Worm (Caenorhabditis elegans) whole organism, L1 larva: ENCODE data around the gene rab-37.

Source experiments
- C04F5.9 ChIP-seq: sonication (generic microtip); optimal IDR thresholded peaks from 2 replicates; lab custom pipeline; 2016; ENCODE audit warnings: missing genetic modification characterization, missing compliant biosample characterization
- C16A3.4 ChIP-seq: fragments of 150-350 bp; optimal IDR thresholded peaks from 2 replicates; lab custom pipeline; 2014; ENCODE audit warnings: missing biosample characterization, missing genetic modification characterization
- F16B12.6 ChIP-seq: fragments of 150-350 bp; optimal IDR thresholded peaks from 2 replicates; lab custom pipeline; 2014; ENCODE audit warnings: missing biosample characterization, missing genetic modification characterization
- ama-1 ChIP-seq: fragments of 150-350 bp; optimal IDR thresholded peaks from 2 replicates; lab custom pipeline; 2014
- ceh-82 ChIP-seq, 3 experiments: fragments of 150-350 bp in 1 of 3; sonication (generic microtip) in 2 of 3; optimal IDR thresholded peaks; 2 replicates each; lab custom pipeline; 2014 to 2017; ENCODE audit warnings: missing biosample characterization in 3 of 3, missing genetic modification characterization in 3 of 3
- ceh-90 ChIP-seq: sonication (generic microtip); optimal IDR thresholded peaks from 2 replicates; lab custom pipeline; 2016; ENCODE audit warnings: missing genetic modification characterization, missing compliant biosample characterization
- ces-1 ChIP-seq: fragments of 150-350 bp; optimal IDR thresholded peaks from 2 replicates; lab custom pipeline; 2014; ENCODE audit warnings: missing biosample characterization, missing genetic modification reagents, missing genetic modification characterization
- dpl-1 ChIP-seq, 3 experiments: fragments of 150-350 bp in 2 of 3; sonication (generic microtip) in 1 of 3; optimal IDR thresholded peaks; 2 replicates each; lab custom pipeline; 2014 to 2017; ENCODE audit warnings: missing biosample characterization in 3 of 3, missing genetic modification characterization in 3 of 3, missing genetic modification reagents in 3 of 3
- dsc-1 ChIP-seq: sonication (generic microtip); optimal IDR thresholded peaks from 2 replicates; lab custom pipeline; 2016; ENCODE audit warnings: mild to moderate bottlenecking, missing genetic modification characterization, missing compliant biosample characterization
- efl-1 ChIP-seq, 4 experiments: fragments of 150-350 bp; optimal IDR thresholded peaks in 3 of 4; peaks in 1 of 4; 1 replicate in 1 of 4; 2 replicates in 3 of 4; lab custom pipeline; 2014; ENCODE audit warnings: missing biosample characterization in 2 of 4, missing genetic modification characterization in 2 of 4, missing genetic modification reagents in 2 of 4
- efl-3 ChIP-seq: fragments of 200-800 bp; sonication (Bioruptor generic); optimal IDR thresholded peaks from 2 replicates; lab custom pipeline; 2018; ENCODE audit warnings: mild to moderate bottlenecking, missing genetic modification characterization, missing compliant biosample characterization
- egl-13 ChIP-seq: sonication (generic microtip); optimal IDR thresholded peaks from 2 replicates; lab custom pipeline; 2016; ENCODE audit warnings: missing genotype, missing genetic modification reagents, missing genetic modification characterization, missing compliant biosample characterization
- elt-2 ChIP-seq: sonication (generic microtip); optimal IDR thresholded peaks from 2 replicates; lab custom pipeline; 2016; ENCODE audit warnings: missing genetic modification characterization, mild to moderate bottlenecking, inconsistent platforms, missing compliant biosample characterization, missing genetic modification reagents
- fkh-4 ChIP-seq: sonication (generic microtip); optimal IDR thresholded peaks from 2 replicates; lab custom pipeline; 2016; ENCODE audit warnings: missing compliant biosample characterization, missing genetic modification characterization, borderline replicate concordance
- fkh-8 ChIP-seq: sonication (generic microtip); optimal IDR thresholded peaks from 2 replicates; lab custom pipeline; 2016; ENCODE audit warnings: mild to moderate bottlenecking, missing genetic modification characterization, missing compliant biosample characterization
- fos-1 ChIP-seq: fragments of 150-350 bp; optimal IDR thresholded peaks from 2 replicates; lab custom pipeline; 2014; ENCODE audit warnings: missing biosample characterization, missing genetic modification characterization
- irx-1 ChIP-seq: sonication (generic microtip); optimal IDR thresholded peaks from 2 replicates; lab custom pipeline; 2016; ENCODE audit warnings: missing genetic modification characterization, missing compliant biosample characterization
- jun-1 ChIP-seq: fragments of 150-350 bp; optimal IDR thresholded peaks from 2 replicates; lab custom pipeline; 2014; ENCODE audit warnings: missing biosample characterization, missing genetic modification reagents, missing genetic modification characterization
- lin-14 ChIP-seq: fragments of 200-800 bp; sonication (Bioruptor generic); optimal IDR thresholded peaks from 2 replicates; lab custom pipeline; 2018; ENCODE audit warnings: mild to moderate bottlenecking, missing genetic modification characterization, moderate library complexity, missing compliant biosample characterization
- lin-15B ChIP-seq: fragments of 150-350 bp; sonication (generic microtip); optimal IDR thresholded peaks from 3 replicates; lab custom pipeline; 2014; ENCODE audit warnings: missing biosample characterization, missing genetic modification characterization
- lin-35 ChIP-seq, 2 experiments: fragments of 150-350 bp; optimal IDR thresholded peaks; 2 replicates each; lab custom pipeline; 2014; ENCODE audit warnings: missing biosample characterization in 2 of 2, missing genetic modification characterization in 2 of 2, missing genetic modification reagents in 2 of 2
- lsy-2 ChIP-seq, 2 experiments: fragments of 150-350 bp; optimal IDR thresholded peaks; 2 replicates each; lab custom pipeline; 2014; ENCODE audit warnings: missing biosample characterization in 2 of 2, missing genetic modification characterization in 2 of 2
- mdl-1 ChIP-seq, 2 experiments: fragments of 150-350 bp; optimal IDR thresholded peaks; 2 replicates each; lab custom pipeline; 2014 to 2017; ENCODE audit warnings: missing biosample characterization in 2 of 2, missing genetic modification characterization in 2 of 2, inconsistent platforms in 1 of 2
- mef-2 ChIP-seq: fragments of 150-350 bp; optimal IDR thresholded peaks from 2 replicates; lab custom pipeline; 2014; ENCODE audit warnings: missing biosample characterization, missing genetic modification characterization
- mep-1 ChIP-seq: fragments of 150-350 bp; optimal IDR thresholded peaks from 2 replicates; lab custom pipeline; 2014; ENCODE audit warnings: missing biosample characterization, missing genetic modification characterization
- nhr-12 ChIP-seq: sonication (generic microtip); optimal IDR thresholded peaks from 2 replicates; lab custom pipeline; 2017; ENCODE audit warnings: missing biosample characterization, missing genetic modification characterization
- nhr-19 ChIP-seq: fragments of 200-800 bp; sonication (Bioruptor generic); conservative IDR thresholded peaks from 2 replicates; pipeline ENCODE4 v1.3.6; 2022; ENCODE audit warnings: missing genetic modification characterization, missing compliant biosample characterization
- nhr-20 ChIP-seq: sonication (generic microtip); optimal IDR thresholded peaks from 2 replicates; lab custom pipeline; 2016; ENCODE audit warnings: mild to moderate bottlenecking, missing genetic modification characterization, missing compliant biosample characterization
- nhr-47 ChIP-seq: sonication (generic microtip); optimal IDR thresholded peaks from 2 replicates; lab custom pipeline; 2016; ENCODE audit warnings: mild to moderate bottlenecking, missing genetic modification characterization, moderate library complexity, missing compliant biosample characterization
- nhr-71 ChIP-seq: sonication (generic microtip); optimal IDR thresholded peaks from 2 replicates; lab custom pipeline; 2016; ENCODE audit warnings: mild to moderate bottlenecking, missing genetic modification characterization, moderate library complexity, missing compliant biosample characterization
- nhr-84 ChIP-seq: sonication (generic microtip); optimal IDR thresholded peaks from 2 replicates; lab custom pipeline; 2017; ENCODE audit warnings: missing biosample characterization, missing genetic modification characterization
- nhr-85 ChIP-seq: sonication (generic microtip); peaks from one replicate; lab custom pipeline; 2016; ENCODE audit warnings: missing genetic modification characterization, inconsistent platforms, missing compliant biosample characterization
- nhr-90 ChIP-seq: sonication (generic microtip); optimal IDR thresholded peaks from 2 replicates; lab custom pipeline; 2016; ENCODE audit warnings: mild to moderate bottlenecking, missing genetic modification characterization, missing compliant biosample characterization; ENCODE audit not compliant: poor library complexity
- pax-3 ChIP-seq: fragments of 200-800 bp; sonication (Bioruptor generic); optimal IDR thresholded peaks from 2 replicates; lab custom pipeline; 2018; ENCODE audit warnings: mild to moderate bottlenecking, missing genetic modification characterization, moderate library complexity, missing compliant biosample characterization
- rnt-1 ChIP-seq: sonication (generic microtip); optimal IDR thresholded peaks from 2 replicates; lab custom pipeline; 2016; ENCODE audit warnings: mild to moderate bottlenecking, missing genetic modification characterization, moderate library complexity, missing compliant biosample characterization
- skn-1 ChIP-seq: fragments of 150-350 bp; optimal IDR thresholded peaks from 2 replicates; lab custom pipeline; 2014; ENCODE audit warnings: missing biosample characterization, missing genetic modification characterization
- snu-23 ChIP-seq: sonication (generic microtip); optimal IDR thresholded peaks from 2 replicates; lab custom pipeline; 2016; ENCODE audit warnings: missing genetic modification characterization, missing compliant biosample characterization
- sox-4 ChIP-seq: sonication (generic microtip); optimal IDR thresholded peaks from 2 replicates; lab custom pipeline; 2016; ENCODE audit warnings: missing genetic modification characterization, missing compliant biosample characterization
- sup-37 ChIP-seq: fragments of 200-800 bp; sonication (Bioruptor generic); optimal IDR thresholded peaks from 2 replicates; lab custom pipeline; 2018; ENCODE audit warnings: mild to moderate bottlenecking, missing genetic modification characterization, missing compliant biosample characterization
- swsn-7 ChIP-seq: sonication (generic microtip); optimal IDR thresholded peaks from 2 replicates; lab custom pipeline; 2016; ENCODE audit warnings: missing genetic modification characterization, missing compliant biosample characterization
- tbx-2 ChIP-seq: sonication (generic microtip); optimal IDR thresholded peaks from 2 replicates; lab custom pipeline; 2016; ENCODE audit warnings: missing genetic modification characterization, missing compliant biosample characterization
- tlp-1 ChIP-seq: fragments of 150-350 bp; optimal IDR thresholded peaks from 2 replicates; lab custom pipeline; 2014; ENCODE audit warnings: missing biosample characterization, missing genetic modification characterization
- unc-130 ChIP-seq: fragments of 150-350 bp; optimal IDR thresholded peaks from 2 replicates; lab custom pipeline; 2017; ENCODE audit warnings: missing biosample characterization, missing genetic modification characterization, inconsistent platforms
- unc-30 ChIP-seq: sonication (generic microtip); optimal IDR thresholded peaks from 2 replicates; lab custom pipeline; 2017; ENCODE audit warnings: missing biosample characterization, missing genetic modification characterization
- unc-86 ChIP-seq: sonication (generic microtip); optimal IDR thresholded peaks from 2 replicates; lab custom pipeline; 2016; ENCODE audit warnings: missing genetic modification characterization, missing compliant biosample characterization
- vab-15 ChIP-seq: sonication (generic microtip); optimal IDR thresholded peaks from 2 replicates; lab custom pipeline; 2017; ENCODE audit warnings: missing genotype, mild to moderate bottlenecking, missing genetic modification characterization, missing compliant biosample characterization
- xbp-1 ChIP-seq: sonication (generic microtip); optimal IDR thresholded peaks from 2 replicates; lab custom pipeline; 2016; ENCODE audit warnings: missing genetic modification characterization, missing compliant biosample characterization
- ztf-11 ChIP-seq, 2 experiments: sonication (generic microtip); optimal IDR thresholded peaks; 2 replicates each; lab custom pipeline; 2016 to 2017; ENCODE audit warnings: missing genetic modification characterization in 2 of 2, missing biosample characterization in 1 of 2, missing compliant biosample characterization in 1 of 2
- ztf-4 ChIP-seq: fragments of 150-350 bp; optimal IDR thresholded peaks from 2 replicates; lab custom pipeline; 2014; ENCODE audit warnings: missing biosample characterization, missing genetic modification characterization

The rab-37 gene

DNA sequence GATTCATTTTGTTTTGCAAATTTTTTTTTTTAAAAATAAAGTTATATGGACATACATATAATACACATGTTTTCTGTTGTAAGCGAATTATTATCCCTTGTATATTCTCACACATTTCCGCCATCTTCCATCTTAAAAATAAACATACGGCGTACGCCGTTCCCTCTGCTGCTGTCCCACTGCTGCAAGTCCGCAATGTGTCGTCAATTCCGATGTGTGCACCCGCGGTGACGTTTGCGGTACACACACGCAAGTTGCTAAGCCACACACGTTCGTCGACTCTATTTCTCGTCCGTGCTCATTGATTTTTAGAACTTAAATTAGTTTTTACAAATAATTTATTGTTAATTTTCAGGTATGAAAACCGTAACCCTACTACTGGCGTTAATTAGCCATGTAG lies 24.6 kb upstream of the rab-37 start, which contains the start of gene C52B9.4:
Gene C52B9.4, plus strand, starts transcription at position 356 of the 400 bp plus-strand sequence.
- TF ChIP-seq fkh-8 (tag; lab: Kevin White, UChicago) (peak; percentile 24), pax-3 (tag; lab: Kevin White, UChicago) (no peak), jun-1 (tag; lab: Kevin White, UChicago) (no peak), tbx-2 (tag; lab: Kevin White, UChicago) (peak; percentile 50), mef-2 (tag; lab: Kevin White, UChicago) (no peak), mep-1 (tag; lab: Kevin White, UChicago) (peak; percentile 29), nhr-12 (tag; lab: Kevin White, UChicago) (no peak), ztf-11 (tag; optimal IDR thresholded peaks at IDR 0.05; lab: Kevin White, UChicago) (no peak), lin-35 (GFP tag; optimal IDR thresholded peaks at IDR 0.05; lab: Kevin White, UChicago) (peak in 1 of 2 experiments; percentile 58), nhr-85 (tag; lab: Kevin White, UChicago) (peak; percentile 74), skn-1 (peak; percentile 40), irx-1 (tag; lab: Kevin White, UChicago) (peak; percentile 45), elt-2 (tag; lab: Kevin White, UChicago) (peak; percentile 15), lin-14 (peak; percentile 67), nhr-84 (tag; lab: Kevin White, UChicago) (no peak), ceh-90 (tag; lab: Kevin White, UChicago) (no peak), swsn-7 (tag; lab: Kevin White, UChicago) (peak; percentile 54), nhr-71 (peak; percentile 61), egl-13 (tag; lab: Kevin White, UChicago) (peak; percentile 31), lin-15B (no peak), sox-4 (tag; lab: Kevin White, UChicago) (no peak), lsy-2 (tag; optimal IDR thresholded peaks at IDR 0.05; lab: Kevin White, UChicago) (peak; percentile 34 to 45), tlp-1 (no peak), efl-3 (GFP tag; lab: Kevin White, UChicago) (no peak), fos-1 (tag; lab: Kevin White, UChicago) (peak; percentile 6), mdl-1 (tag; optimal IDR thresholded peaks at IDR 0.05; lab: Kevin White, UChicago) (peak in 1 of 2 experiments; percentile 44), ces-1 (GFP tag; lab: Kevin White, UChicago) (no peak), unc-30 (tag; lab: Kevin White, UChicago) (no peak), snu-23 (GFP tag; lab: Kevin White, UChicago) (peak; percentile 63), dsc-1 (tag; lab: Kevin White, UChicago) (peak; percentile 46), nhr-19 (GFP tag; lab: Robert Waterston, UW) (peak; percentile 56), fkh-4 (tag; lab: Kevin White, UChicago) (no peak), nhr-47 (peak; percentile 59), C16A3.4 (tag; lab: Kevin White, UChicago) (peak; percentile 45), dpl-1 (GFP tag; optimal IDR thresholded peaks at IDR 0.05; lab: Kevin White, UChicago) (peak in 2 of 3 experiments; percentile 18 to 30), ceh-82 (tag; optimal IDR thresholded peaks at IDR 0.05; lab: Kevin White, UChicago) (peak in 2 of 3 experiments; percentile 14 to 35), nhr-90 (tag; lab: Kevin White, UChicago) (peak; percentile 28), ama-1 (lab: Kevin White, UChicago) (no peak), xbp-1 (tag; lab: Kevin White, UChicago) (peak; percentile 64), C04F5.9 (peak; percentile 12), unc-130 (no peak), F16B12.6 (peak; percentile 91), vab-15 (tag; lab: Kevin White, UChicago) (no peak), ztf-4 (no peak), nhr-20 (peak; percentile 49), unc-86 (tag; lab: Kevin White, UChicago) (peak; percentile 17), sup-37 (GFP tag; lab: Kevin White, UChicago) (no peak), rnt-1 (peak; percentile 48), efl-1 (optimal IDR thresholded peaks at IDR 0.05; lab: Kevin White, UChicago) (peak; percentile 29 to 32), efl-1 (GFP tag; optimal IDR thresholded peaks at IDR 0.05 in 1 of 2; lab: Kevin White, UChicago) (peak; percentile 1 to 90)
